Worm (Caenorhabditis elegans): Measurements from ENCODE around the gene argk-1.

argk-1 gene

DNA sequence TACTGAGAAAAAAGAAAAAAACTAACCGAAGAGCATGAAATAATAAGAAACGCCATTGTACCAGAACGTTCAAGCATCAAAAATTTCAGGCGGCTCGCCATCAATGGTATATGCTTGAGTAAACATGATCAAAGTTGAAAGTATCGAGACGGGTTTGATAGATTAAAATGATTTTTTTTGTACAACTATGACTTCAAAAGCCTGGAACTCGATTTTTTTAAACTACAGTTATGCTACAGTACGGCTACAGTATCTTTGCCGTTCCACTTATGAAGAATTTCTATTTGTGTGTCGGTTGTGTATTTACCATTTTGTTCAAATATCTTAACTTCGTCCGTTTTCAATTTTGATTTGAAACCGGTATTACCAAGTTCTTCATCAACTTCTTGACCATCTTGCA lies 51.4 kb downstream of the argk-1 start, which contains the start of gene str-97:
Gene str-97, minus strand, starts transcription at position 101 of the 400 bp plus-strand sequence.
- TF ChIP-seq pat-9 (tag; optimal IDR thresholded peaks at IDR 0.05) (no peak), ztf-16 (tag; optimal IDR thresholded peaks at IDR 0.05) (no peak), pha-2 (tag; optimal IDR thresholded peaks at IDR 0.05) (no peak), ceh-34 (tag; optimal IDR thresholded peaks at IDR 0.05) (no peak), sox-2 (GFP tag; IDR thresholded peaks at IDR 0.05) (no peak), gmeb-2 (tag; optimal IDR thresholded peaks at IDR 0.05) (no peak), ceh-9 (tag; optimal IDR thresholded peaks at IDR 0.05) (no peak), unc-42 (tag; optimal IDR thresholded peaks at IDR 0.05) (no peak)
